Fruit fly (Drosophila melanogaster) whole organism, prepupa: ENCODE results near the gene Rtca.

ENCODE experiments used
- CG3032 ChIP-seq: fragments of 200-800 bp; optimal IDR thresholded peaks from 2 replicates; lab custom pipeline; 2019; ENCODE audit warnings: missing biosample characterization, mild to moderate bottlenecking, missing genetic modification characterization, moderate library complexity
- Eip78C ChIP-seq: fragments of 200-800 bp; sonication (Bioruptor generic); peaks from one replicate; lab custom pipeline; 2016; ENCODE audit warnings: missing biosample characterization, missing genetic modification characterization
- Gug ChIP-seq: fragments of 200-800 bp; sonication (Bioruptor generic); IDR thresholded peaks from 2 replicates; pipeline ENCODE4 v1.3.6; 2022; ENCODE audit warnings: missing biosample characterization, missing genetic modification characterization
- Hr4 ChIP-seq: fragments of 200-800 bp; sonication (Bioruptor generic); optimal IDR thresholded peaks from 3 replicates; lab custom pipeline; 2016; ENCODE audit warnings: missing biosample characterization, missing genetic modification characterization
- Sox14 ChIP-seq: fragments of 200-800 bp; sonication (Bioruptor generic); optimal IDR thresholded peaks from 3 replicates; lab custom pipeline; 2016; ENCODE audit warnings: missing biosample characterization, missing genetic modification characterization
- acj6 ChIP-seq: fragments of 200-800 bp; sonication (Bioruptor generic); optimal IDR thresholded peaks from 3 replicates; lab custom pipeline; 2016; ENCODE audit warnings: missing biosample characterization, missing genetic modification characterization
- fd85E ChIP-seq: fragments of 200-800 bp; sonication (Bioruptor generic); optimal IDR thresholded peaks from 3 replicates; lab custom pipeline; 2016; ENCODE audit warnings: missing biosample characterization, missing genetic modification characterization
- net ChIP-seq: fragments of 200-800 bp; sonication (Bioruptor generic); optimal IDR thresholded peaks from 3 replicates; lab custom pipeline; 2016; ENCODE audit warnings: missing biosample characterization, missing genetic modification characterization
- ss ChIP-seq, 2 experiments: fragments of 200-800 bp; sonication (Bioruptor generic); optimal IDR thresholded peaks; 2 replicates in 1 of 2; 3 replicates in 1 of 2; lab custom pipeline; 2017 to 2018; ENCODE audit warnings: mild to moderate bottlenecking in 2 of 2, missing biosample characterization in 2 of 2, missing genetic modification characterization in 2 of 2, moderate library complexity in 1 of 2

- TF ChIP-seq fd85E (GFP tag; lab: Kevin White, UChicago) (no peak), Sox14 (GFP tag; lab: Kevin White, UChicago) (no peak), Hr4 (GFP tag; lab: Kevin White, UChicago) (no peak), CG3032 (no peak), net (peak; percentile 22), Eip78C (GFP tag; lab: Kevin White, UChicago) (peak; percentile 7), ss (GFP tag; optimal IDR thresholded peaks at IDR 0.05; lab: Kevin White, UChicago) (peak in 1 of 2 experiments; percentile 20), Gug (GFP tag; lab: Robert Waterston, UW) (no peak), acj6 (GFP tag; lab: Kevin White, UChicago) (no peak)
These were observed 35.8 kb upstream of the Rtca start for dm6 chrX:2036383-2036782.
